Worm (Caenorhabditis elegans): ENCODE data around the gene dpy-18.

dpy-18 gene

ce11 chrIII:11334346-11334745, 43.4 kb downstream of the dpy-18 start (continued):
- TF ChIP-seq F10B5.3 (tag; optimal IDR thresholded peaks at IDR 0.05): no peak
- TF ChIP-seq lsy-2 (tag; optimal IDR thresholded peaks at IDR 0.05): peak in 1 of 2 experiments; percentile 26
- peak; percentile 30; the same call in 1 of the 2 replicates for TF ChIP-seq hmg-1.1 (GFP tag; IDR thresholded peaks at IDR 0.05)
- no peak for TF ChIP-seq mxl-2 (GFP tag; conservative IDR thresholded peaks at IDR 0.05)
- peak; percentile 32 for TF ChIP-seq hlh-30 (tag; optimal IDR thresholded peaks at IDR 0.05; ENCODE audit: insufficient read depth)
- TF ChIP-seq F37D6.2 (tag; optimal IDR thresholded peaks at IDR 0.05): no peak

- no peak for TF ChIP-seq hif-1 (tag; optimal IDR thresholded peaks at IDR 0.05)
- TF ChIP-seq ceh-32 (tag; optimal IDR thresholded peaks at IDR 0.05; ENCODE audit: poor library complexity): no peak
- no peak for TF ChIP-seq daf-8 (GFP tag; IDR thresholded peaks at IDR 0.05)
- no peak for TF ChIP-seq lin-13 (GFP tag; optimal IDR thresholded peaks at IDR 0.05)
- no peak for TF ChIP-seq dmd-8 (GFP tag; IDR thresholded peaks at IDR 0.05)
- TF ChIP-seq R02D3.7 (tag; optimal IDR thresholded peaks at IDR 0.05): no peak
- no peak for TF ChIP-seq mxl-3 (GFP tag; optimal IDR thresholded peaks at IDR 0.05)
- TF ChIP-seq jun-1 (tag; optimal IDR thresholded peaks at IDR 0.05): no peak
- TF ChIP-seq snpc-1.2 (GFP tag; IDR thresholded peaks at IDR 0.05): no peak
- no peak for TF ChIP-seq ceh-82 (tag; optimal IDR thresholded peaks at IDR 0.05)
- no peak for TF ChIP-seq lin-29 (GFP tag; IDR thresholded peaks at IDR 0.05)
- no peak for TF ChIP-seq madf-9 (GFP tag; conservative IDR thresholded peaks at IDR 0.05)
- TF ChIP-seq nhr-11 (tag; optimal IDR thresholded peaks at IDR 0.05): no peak
- no peak for TF ChIP-seq nhr-76 (tag; optimal IDR thresholded peaks at IDR 0.05)
- TF ChIP-seq F44E2.7 (GFP tag; IDR thresholded peaks at IDR 0.05): no peak
Observed at ce11 chrIII:11333032-11333732, 44.6 kb downstream of the dpy-18 start, which contains the start of gene T28D6.5. TSS of gene T28D6.5 (plus strand) at chrIII:11333682.

- TF ChIP-seq daf-8 (GFP tag; IDR thresholded peaks at IDR 0.05): no peak
- TF ChIP-seq zfp-2 (tag; optimal IDR thresholded peaks at IDR 0.05): no peak
- TF ChIP-seq ceh-20 (GFP tag; IDR thresholded peaks at IDR 0.05): peak; percentile 63; the same call in 1 of the 2 replicates
- 0 out of 2 replicates have a peak, but pooled peaks have one; percentile 10 for TF ChIP-seq vab-7 (GFP tag; IDR thresholded peaks at IDR 0.05)
- no peak for TF ChIP-seq egl-27 (tag; optimal IDR thresholded peaks at IDR 0.05)
- TF ChIP-seq mdt-29 (GFP tag; IDR thresholded peaks at IDR 0.05): no peak
Observed at ce11 chrIII:11332306-11332705, 45.5 kb downstream of the dpy-18 start.

ce11 chrIII:11324093-11324492, 53.7 kb downstream of the dpy-18 start:
- TF ChIP-seq aha-1 (tag): peak; percentile 58
- TF ChIP-seq nhr-48 (tag; optimal IDR thresholded peaks at IDR 0.05): no peak
- TF ChIP-seq pha-4 (GFP tag; IDR thresholded peaks at IDR 0.05): peak; percentile 34; the same call in 1 of the 2 replicates
- TF ChIP-seq pha-4 (tag; optimal IDR thresholded peaks at IDR 0.05): no peak
- no peak for TF ChIP-seq zag-1 (tag; optimal IDR thresholded peaks at IDR 0.05)
- no peak for TF ChIP-seq mep-1 (tag; optimal IDR thresholded peaks at IDR 0.05)
- TF ChIP-seq hlh-30 (tag; optimal IDR thresholded peaks at IDR 0.05; ENCODE audit: insufficient read depth): no peak
- no peak for TF ChIP-seq ztf-11 (tag; optimal IDR thresholded peaks at IDR 0.05)
- TF ChIP-seq snpc-1.2 (GFP tag; IDR thresholded peaks at IDR 0.05): no peak
- TF ChIP-seq madf-5 (GFP tag; IDR thresholded peaks at IDR 0.05): no peak
- TF ChIP-seq set-16 (GFP tag; IDR thresholded peaks at IDR 0.05): peak; percentile 81
- TF ChIP-seq dmd-8 (GFP tag; IDR thresholded peaks at IDR 0.05): no peak
